Worm (Caenorhabditis elegans): ENCODE measurements around the gene ZK945.4.

ce11 chrII:10121725-10122124, 16.2 kb upstream of the ZK945.4 start, which contains the start of gene lov-1:
- TF ChIP-seq pqm-1 (tag; optimal IDR thresholded peaks at IDR 0.05) (no peak), dmd-4 (tag; optimal IDR thresholded peaks at IDR 0.05; ENCODE audit: borderline replicate concordance) (no peak), fax-1 (tag; optimal IDR thresholded peaks at IDR 0.05) (no peak), pat-9 (tag; optimal IDR thresholded peaks at IDR 0.05) (no peak), ahr-1 (tag; optimal IDR thresholded peaks at IDR 0.05) (no peak), hlh-6 (tag; optimal IDR thresholded peaks at IDR 0.05) (no peak), fkh-10 (GFP tag; optimal IDR thresholded peaks at IDR 0.05) (no peak), lin-11 (tag; optimal IDR thresholded peaks at IDR 0.05) (no peak), nhr-232 (tag; optimal IDR thresholded peaks at IDR 0.05) (no peak), K09A11.1 (tag; optimal IDR thresholded peaks at IDR 0.05; ENCODE audit: insufficient read depth) (no peak), ceh-22 (tag; optimal IDR thresholded peaks at IDR 0.05) (no peak), nhr-11 (tag; optimal IDR thresholded peaks at IDR 0.05) (no peak), madf-2 (tag; optimal IDR thresholded peaks at IDR 0.05) (no peak), K02D7.2 (tag; optimal IDR thresholded peaks at IDR 0.05) (no peak)
